Worm (Caenorhabditis elegans) whole organism, L3 larva: ENCODE data around the gene C25E10.4.

ENCODE experiments used
- ceh-82 ChIP-seq: fragments of 150-350 bp; optimal IDR thresholded peaks from 2 replicates; lab custom pipeline; 2014; ENCODE audit warnings: missing biosample characterization, missing genetic modification characterization
- fkh-10 ChIP-seq: sonication (generic microtip); optimal IDR thresholded peaks from 2 replicates; lab custom pipeline; 2017; ENCODE audit warnings: missing biosample characterization, missing genetic modification reagents, missing genetic modification characterization
- fos-1 ChIP-seq: fragments of 150-350 bp; optimal IDR thresholded peaks from 2 replicates; lab custom pipeline; 2014; ENCODE audit warnings: missing biosample characterization, missing genetic modification characterization
- nhr-11 ChIP-seq: fragments of 150-350 bp; optimal IDR thresholded peaks from 2 replicates; lab custom pipeline; 2014; ENCODE audit warnings: missing biosample characterization, missing genetic modification characterization
- pha-4 ChIP-seq: fragments of 150-350 bp; optimal IDR thresholded peaks from 2 replicates; lab custom pipeline; 2014; ENCODE audit warnings: missing biosample characterization, missing genetic modification reagents, missing genetic modification characterization
- snpc-4 ChIP-seq: fragments of 150-350 bp; optimal IDR thresholded peaks from 2 replicates; lab custom pipeline; 2014; ENCODE audit warnings: missing biosample characterization, missing genetic modification characterization
- zag-1 ChIP-seq: fragments of 150-350 bp; optimal IDR thresholded peaks from 2 replicates; lab custom pipeline; 2014; ENCODE audit warnings: missing biosample characterization, missing genetic modification characterization
- ztf-11 ChIP-seq: fragments of 150-350 bp; optimal IDR thresholded peaks from 2 replicates; lab custom pipeline; 2014; ENCODE audit warnings: missing biosample characterization, missing genetic modification characterization

- TF ChIP-seq ceh-82 (tag; lab: Kevin White, UChicago) (no peak), fos-1 (tag; lab: Kevin White, UChicago) (no peak), ztf-11 (tag; lab: Kevin White, UChicago) (no peak), fkh-10 (GFP tag; lab: Kevin White, UChicago) (no peak), snpc-4 (tag; lab: Kevin White, UChicago) (no peak), nhr-11 (no peak), pha-4 (tag; lab: Kevin White, UChicago) (no peak), zag-1 (tag; lab: Kevin White, UChicago) (no peak)
These were observed 11.3 kb upstream of the C25E10.4 start, which contains the start of gene oac-41 for ce11 chrV:9022078-9022477.
